Worm (Caenorhabditis elegans) whole organism, L4 larva: ENCODE results near the gene ZK637.12.

ENCODE experiments used
- F37D6.2 ChIP-seq: sonication (generic microtip); optimal IDR thresholded peaks from 2 replicates; lab custom pipeline; 2016; ENCODE audit warnings: mild to moderate bottlenecking, missing genetic modification characterization, missing compliant biosample characterization
- F44E2.7 ChIP-seq: fragments of 200-800 bp; sonication (Bioruptor generic); IDR thresholded peaks from 2 replicates; pipeline ENCODE4 v2.1.2; 2022; ENCODE audit warnings: missing genetic modification characterization, missing compliant biosample characterization
- Y5F2A.4 ChIP-seq: fragments of 200-800 bp; sonication (Bioruptor generic); optimal IDR thresholded peaks from 2 replicates; lab custom pipeline; 2018; ENCODE audit warnings: mild to moderate bottlenecking, missing genetic modification characterization, missing compliant biosample characterization
- ZK546.5 ChIP-seq, 2 experiments: sonication (generic microtip); optimal IDR thresholded peaks; 2 replicates each; lab custom pipeline; 2017; ENCODE audit warnings: missing biosample characterization in 2 of 2, missing genetic modification characterization in 2 of 2
- aly-2 ChIP-seq: sonication (generic microtip); optimal IDR thresholded peaks from 2 replicates; lab custom pipeline; 2018; ENCODE audit warnings: missing biosample characterization, missing genetic modification characterization
- ceh-28 ChIP-seq: fragments of 150-350 bp; optimal IDR thresholded peaks from 2 replicates; lab custom pipeline; 2014; ENCODE audit warnings: missing biosample characterization, missing genetic modification reagents, missing genetic modification characterization
- ceh-32 ChIP-seq: sonication (generic microtip); optimal IDR thresholded peaks from 2 replicates; lab custom pipeline; 2016; ENCODE audit warnings: mild to moderate bottlenecking, missing genetic modification characterization, missing compliant biosample characterization; ENCODE audit not compliant: poor library complexity
- ceh-82 ChIP-seq: sonication (generic microtip); optimal IDR thresholded peaks from 2 replicates; lab custom pipeline; 2017; ENCODE audit warnings: missing biosample characterization, missing genetic modification characterization
- daf-12 ChIP-seq: fragments of 150-350 bp; optimal IDR thresholded peaks from 2 replicates; lab custom pipeline; 2014; ENCODE audit warnings: missing biosample characterization, missing genetic modification reagents, missing genetic modification characterization
- daf-16 ChIP-seq, 3 experiments: sonication (generic microtip); optimal IDR thresholded peaks; 2 replicates each; lab custom pipeline; 2016 to 2017; ENCODE audit warnings: missing genetic modification characterization in 3 of 3, missing genetic modification reagents in 3 of 3, mild to moderate bottlenecking in 2 of 3, missing compliant biosample characterization in 2 of 3, missing biosample characterization in 1 of 3, moderate library complexity in 1 of 3
- dmd-6 ChIP-seq: fragments of 200-800 bp; sonication (Bioruptor generic); IDR thresholded peaks from 2 replicates; pipeline ENCODE4 v1.3.6; 2022; ENCODE audit warnings: missing genetic modification reagents, missing genetic modification characterization, missing compliant biosample characterization
- dpl-1 ChIP-seq: fragments of 150-350 bp; optimal IDR thresholded peaks from 2 replicates; lab custom pipeline; 2014; ENCODE audit warnings: missing biosample characterization, missing genetic modification reagents, missing genetic modification characterization
- dve-1 ChIP-seq: sonication (generic microtip); optimal IDR thresholded peaks from 2 replicates; lab custom pipeline; 2017; ENCODE audit warnings: antibody characterized with exemption, mild to moderate bottlenecking, missing genetic modification characterization, missing compliant biosample characterization; ENCODE audit not compliant: insufficient read depth
- egl-43 ChIP-seq: fragments of 200-800 bp; sonication (Bioruptor generic); IDR thresholded peaks from 2 replicates; pipeline ENCODE4 v1.3.6; 2022; ENCODE audit warnings: missing genetic modification reagents, missing genetic modification characterization, missing compliant biosample characterization
- hif-1 ChIP-seq, 2 experiments: sonication (generic microtip); optimal IDR thresholded peaks; 2 replicates each; lab custom pipeline; 2016 to 2017; ENCODE audit warnings: missing compliant biosample characterization in 2 of 2, missing genetic modification characterization in 2 of 2, missing genetic modification reagents in 2 of 2, missing genotype in 2 of 2, mild to moderate bottlenecking in 1 of 2
- hlh-11 ChIP-seq: fragments of 200-800 bp; sonication (Bioruptor generic); optimal IDR thresholded peaks from 2 replicates; lab custom pipeline; 2018; ENCODE audit warnings: mild to moderate bottlenecking, missing genetic modification characterization, missing compliant biosample characterization
- hlh-30 ChIP-seq: sonication (generic microtip); optimal IDR thresholded peaks from 2 replicates; lab custom pipeline; 2017; ENCODE audit warnings: antibody characterized with exemption, mild to moderate bottlenecking, missing genetic modification characterization, missing compliant biosample characterization; ENCODE audit not compliant: insufficient read depth
- hmg-1.1 ChIP-seq: fragments of 200-800 bp; sonication (Bioruptor generic); IDR thresholded peaks from 2 replicates; pipeline ENCODE4 v1.3.6; 2022; ENCODE audit warnings: missing genetic modification reagents, missing genetic modification characterization, missing compliant biosample characterization
- lin-29 ChIP-seq: fragments of 200-800 bp; sonication (Bioruptor generic); IDR thresholded peaks from 2 replicates; pipeline ENCODE4 v1.3.6; 2022; ENCODE audit warnings: missing genetic modification reagents, missing genetic modification characterization, missing compliant biosample characterization
- mdl-1 ChIP-seq, 2 experiments: fragments of 150-350 bp in 1 of 2; sonication (generic microtip) in 1 of 2; optimal IDR thresholded peaks; 2 replicates each; lab custom pipeline; 2014 to 2017; ENCODE audit warnings: missing biosample characterization in 2 of 2, missing genetic modification characterization in 2 of 2
- mep-1 ChIP-seq: fragments of 150-350 bp; sonication (generic microtip); optimal IDR thresholded peaks from 3 replicates; lab custom pipeline; 2014; ENCODE audit warnings: missing biosample characterization, missing genetic modification characterization
- mes-2 ChIP-seq: sonication (generic microtip); optimal IDR thresholded peaks from 2 replicates; lab custom pipeline; 2016; ENCODE audit warnings: missing genotype, mild to moderate bottlenecking, missing genetic modification characterization, missing compliant biosample characterization; ENCODE audit not compliant: poor library complexity, severe bottlenecking
- mxl-2 ChIP-seq: fragments of 200-800 bp; sonication (Bioruptor generic); conservative IDR thresholded peaks from 2 replicates; pipeline ENCODE4 v1.3.6; 2022; ENCODE audit warnings: missing genetic modification reagents, missing genetic modification characterization, missing compliant biosample characterization
- nhr-25 ChIP-seq: sonication (generic microtip); optimal IDR thresholded peaks from 2 replicates; lab custom pipeline; 2017; ENCODE audit warnings: missing genetic modification characterization, mild to moderate bottlenecking, missing compliant biosample characterization, antibody characterized with exemption, moderate library complexity, borderline replicate concordance; ENCODE audit not compliant: insufficient read depth
- nhr-41 ChIP-seq: fragments of 200-800 bp; sonication (Bioruptor generic); IDR thresholded peaks from 2 replicates; pipeline ENCODE4 v1.3.6; 2022; ENCODE audit warnings: missing genetic modification reagents, missing genetic modification characterization, missing compliant biosample characterization
- nhr-76 ChIP-seq: fragments of 150-350 bp; optimal IDR thresholded peaks from 2 replicates; lab custom pipeline; 2014; ENCODE audit warnings: missing biosample characterization, missing genetic modification characterization
- nhr-77 ChIP-seq: fragments of 150-350 bp; optimal IDR thresholded peaks from 2 replicates; lab custom pipeline; 2014; ENCODE audit warnings: missing biosample characterization, missing genetic modification characterization
- saeg-2 ChIP-seq: fragments of 200-800 bp; sonication (Bioruptor generic); IDR thresholded peaks from 2 replicates; pipeline ENCODE4 v1.3.6; 2022; ENCODE audit warnings: missing genetic modification reagents, missing genetic modification characterization, missing compliant biosample characterization
- set-16 ChIP-seq: fragments of 200-800 bp; sonication (Bioruptor generic); IDR thresholded peaks from 2 replicates; pipeline ENCODE4 v1.3.6; 2022; ENCODE audit warnings: missing genetic modification reagents, missing genetic modification characterization, missing compliant biosample characterization
- spr-3 ChIP-seq: fragments of 200-800 bp; sonication (Bioruptor generic); optimal IDR thresholded peaks from 2 replicates; lab custom pipeline; 2018; ENCODE audit warnings: mild to moderate bottlenecking, missing genetic modification characterization, missing compliant biosample characterization
- vab-7 ChIP-seq: fragments of 200-800 bp; sonication (Bioruptor generic); IDR thresholded peaks from 2 replicates; pipeline ENCODE4 v1.3.6; 2022; ENCODE audit warnings: missing genetic modification reagents, missing genetic modification characterization, missing compliant biosample characterization
- zag-1 ChIP-seq: fragments of 150-350 bp; optimal IDR thresholded peaks from 2 replicates; lab custom pipeline; 2014; ENCODE audit warnings: missing biosample characterization, missing genetic modification characterization
- zfp-3 ChIP-seq: fragments of 200-800 bp; sonication (Bioruptor generic); conservative IDR thresholded peaks from 2 replicates; pipeline ENCODE4 v1.3.6; 2022; ENCODE audit warnings: missing genetic modification reagents, missing genetic modification characterization, missing compliant biosample characterization
- ztf-11 ChIP-seq: fragments of 150-350 bp; optimal IDR thresholded peaks from 2 replicates; lab custom pipeline; 2014; ENCODE audit warnings: missing biosample characterization, missing genetic modification characterization
- ztf-7 ChIP-seq: fragments of 150-350 bp; optimal IDR thresholded peaks from 2 replicates; lab custom pipeline; 2014; ENCODE audit warnings: missing biosample characterization, missing genetic modification characterization

ZK637.12 gene

ce11 chrIII:8889931-8890330 lies 34.1 kb upstream of the ZK637.12 start, which contains the start of gene lnkn-1:
lnkn-1 (plus strand) TSS chrIII:8890231.
- TF ChIP-seq Y5F2A.4 (GFP tag; lab: Kevin White, UChicago) (no peak), lin-29 (GFP tag; lab: Robert Waterston, UW) (no peak), mep-1 (no peak), saeg-2 (GFP tag; lab: Robert Waterston, UW) (no peak), mxl-2 (GFP tag; lab: Robert Waterston, UW) (no peak), F37D6.2 (tag; lab: Kevin White, UChicago) (no peak), ceh-28 (tag; lab: Kevin White, UChicago) (no peak), nhr-77 (tag; lab: Kevin White, UChicago) (no peak), mdl-1 (tag; optimal IDR thresholded peaks at IDR 0.05; lab: Kevin White, UChicago) (no peak), hmg-1.1 (GFP tag; lab: Robert Waterston, UW) (no peak), egl-43 (no peak), zfp-3 (no peak), nhr-41 (GFP tag; lab: Robert Waterston, UW) (no peak), set-16 (no peak), ztf-7 (tag; lab: Kevin White, UChicago) (no peak), ceh-32 (tag; lab: Kevin White, UChicago) (no peak), hlh-30 (tag; lab: Kevin White, UChicago) (no peak), aly-2 (tag; lab: Kevin White, UChicago) (no peak), nhr-25 (tag; lab: Kevin White, UChicago) (no peak), F44E2.7 (no peak)

- no peak for TF ChIP-seq lin-29 (GFP tag; lab: Robert Waterston, UW)
- no peak for TF ChIP-seq F44E2.7
- no peak for TF ChIP-seq zag-1
- no peak for TF ChIP-seq hlh-11 (tag; lab: Kevin White, UChicago)
- TF ChIP-seq daf-16 (GFP tag; optimal IDR thresholded peaks at IDR 0.05; lab: Kevin White, UChicago): no peak
- no peak for TF ChIP-seq daf-16 (tag; optimal IDR thresholded peaks at IDR 0.05; lab: Kevin White, UChicago)
- TF ChIP-seq F37D6.2 (tag; lab: Kevin White, UChicago): no peak
- no peak for TF ChIP-seq mes-2 (tag; lab: Kevin White, UChicago)
- no peak for TF ChIP-seq hmg-1.1 (GFP tag; lab: Robert Waterston, UW)
- no peak for TF ChIP-seq daf-12 (tag; lab: Kevin White, UChicago)
- no peak for TF ChIP-seq nhr-76
- TF ChIP-seq dve-1 (tag; lab: Kevin White, UChicago): no peak
- TF ChIP-seq vab-7: no peak
- no peak for TF ChIP-seq mdl-1 (tag; optimal IDR thresholded peaks at IDR 0.05; lab: Kevin White, UChicago)
- no peak for TF ChIP-seq ceh-82 (tag; lab: Kevin White, UChicago)
- no peak for TF ChIP-seq mep-1
- TF ChIP-seq egl-43: no peak
- TF ChIP-seq Y5F2A.4 (GFP tag; lab: Kevin White, UChicago): no peak
- TF ChIP-seq spr-3: no peak
Measured at ce11 chrIII:8893464-8893863, 30.6 kb upstream of the ZK637.12 start, which contains the start of gene ZK637.4. ZK637.4 (plus strand) TSS chrIII:8893764.

ce11 chrIII:8894782-8895181 lies 29.3 kb upstream of the ZK637.12 start, which contains the start of gene asna-1:
asna-1 (plus strand) TSS chrIII:8895082.
- TF ChIP-seq dpl-1 (GFP tag; lab: Kevin White, UChicago) (no peak), ZK546.5 (tag; optimal IDR thresholded peaks at IDR 0.05; lab: Kevin White, UChicago) (no peak), ztf-11 (tag; lab: Kevin White, UChicago) (no peak), hif-1 (tag; optimal IDR thresholded peaks at IDR 0.05; lab: Kevin White, UChicago) (no peak), set-16 (no peak), dmd-6 (GFP tag; lab: Robert Waterston, UW) (no peak)
- TF ChIP-seq, all 104 proteins: peak for 0
